Worm (Caenorhabditis elegans): ENCODE measurements around the gene grl-19.

The grl-19 gene

DNA sequence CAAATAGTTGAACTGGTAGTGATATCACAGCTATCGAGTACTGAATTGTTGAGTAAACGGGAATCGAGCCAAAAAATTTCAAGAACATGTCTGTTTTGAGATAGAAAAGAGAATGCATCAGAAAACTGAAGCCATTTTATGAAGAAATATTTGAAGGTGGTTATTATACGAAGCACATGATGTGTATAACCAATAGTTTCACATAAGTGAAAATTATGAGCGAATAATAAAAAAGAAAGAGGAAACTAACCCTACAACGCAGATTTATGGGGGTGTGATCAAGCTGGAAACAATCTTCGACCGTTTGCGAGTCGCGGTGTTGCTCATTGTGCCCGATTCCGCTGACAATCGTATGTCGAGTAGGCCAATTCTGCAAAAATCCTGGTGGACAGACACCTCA, 20.9 kb upstream of the grl-19 start, which contains the start of gene srh-282:
TSS of gene srh-282 (minus strand) at position 101 of the 400 bp plus-strand sequence.
- TF ChIP-seq mdl-1 (tag; optimal IDR thresholded peaks at IDR 0.05) (no peak), tbx-2 (tag; optimal IDR thresholded peaks at IDR 0.05) (no peak), egl-5 (tag; optimal IDR thresholded peaks at IDR 0.05) (no peak), eor-1 (tag; optimal IDR thresholded peaks at IDR 0.05) (no peak), zag-1 (tag; optimal IDR thresholded peaks at IDR 0.05) (no peak), nhr-12 (tag; optimal IDR thresholded peaks at IDR 0.05) (no peak), lin-39 (tag; optimal IDR thresholded peaks at IDR 0.05) (no peak), nhr-11 (tag; optimal IDR thresholded peaks at IDR 0.05) (no peak), nhr-23 (tag; optimal IDR thresholded peaks at IDR 0.05) (no peak), ztf-11 (tag; optimal IDR thresholded peaks at IDR 0.05) (no peak), nhr-28 (tag; optimal IDR thresholded peaks at IDR 0.05) (no peak), aly-2 (tag; optimal IDR thresholded peaks at IDR 0.05) (no peak), nhr-25 (tag; optimal IDR thresholded peaks at IDR 0.05) (no peak), pha-4 (tag; optimal IDR thresholded peaks at IDR 0.05) (no peak), nhr-76 (tag; optimal IDR thresholded peaks at IDR 0.05) (no peak), elt-2 (tag; optimal IDR thresholded peaks at IDR 0.05) (no peak)

DNA sequence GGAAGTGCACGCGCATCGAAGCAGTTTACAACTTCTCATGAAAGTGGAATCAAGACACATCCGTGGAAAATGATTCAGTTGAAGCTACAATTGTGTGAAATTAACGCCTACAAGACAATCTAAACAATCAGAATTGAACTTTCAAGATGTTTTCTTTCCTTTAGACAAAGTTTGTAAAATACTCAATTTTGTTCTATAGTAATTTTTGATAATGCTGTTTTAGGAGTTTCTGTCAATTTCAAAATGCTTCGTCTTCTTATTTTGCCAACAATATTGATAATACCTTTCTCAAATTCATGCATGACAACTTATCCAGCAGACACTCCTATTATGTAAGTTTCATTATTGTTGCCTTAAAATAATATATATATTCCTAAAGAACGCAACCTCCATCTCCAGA, 16.8 kb upstream of the grl-19 start, which contains the start of gene T21D12.11:
TSS of gene T21D12.11 (plus strand) at position 301 of the 400 bp plus-strand sequence.
- TF ChIP-seq ztf-11 (tag; optimal IDR thresholded peaks at IDR 0.05): no peak
- TF ChIP-seq ama-1 (optimal IDR thresholded peaks at IDR 0.05): no peak
- no peak for TF ChIP-seq ceh-28 (tag; optimal IDR thresholded peaks at IDR 0.05)
- TF ChIP-seq nhr-25 (tag; optimal IDR thresholded peaks at IDR 0.05): no peak
- TF ChIP-seq egl-27 (tag; optimal IDR thresholded peaks at IDR 0.05): no peak
- TF ChIP-seq zag-1 (tag; optimal IDR thresholded peaks at IDR 0.05): no peak
- TF ChIP-seq eor-1 (tag; optimal IDR thresholded peaks at IDR 0.05): no peak
- no peak for TF ChIP-seq fkh-10 (GFP tag; optimal IDR thresholded peaks at IDR 0.05)
- no peak for TF ChIP-seq lin-39 (tag; optimal IDR thresholded peaks at IDR 0.05)
- TF ChIP-seq nhr-77 (tag; optimal IDR thresholded peaks at IDR 0.05): no peak
- no peak for TF ChIP-seq nhr-11 (tag; optimal IDR thresholded peaks at IDR 0.05)
- no peak for TF ChIP-seq jun-1 (tag; optimal IDR thresholded peaks at IDR 0.05)
- TF ChIP-seq unc-62 (GFP tag; optimal IDR thresholded peaks at IDR 0.05): no peak
- TF ChIP-seq lin-15B (tag; optimal IDR thresholded peaks at IDR 0.05): no peak
- TF ChIP-seq nhr-12 (tag; optimal IDR thresholded peaks at IDR 0.05): no peak
- TF ChIP-seq egl-5 (tag; optimal IDR thresholded peaks at IDR 0.05): no peak
- no peak for TF ChIP-seq unc-39 (tag; optimal IDR thresholded peaks at IDR 0.05)
- TF ChIP-seq mdl-1 (tag; optimal IDR thresholded peaks at IDR 0.05): no peak
- TF ChIP-seq ceh-9 (tag; optimal IDR thresholded peaks at IDR 0.05): no peak
- TF ChIP-seq ztf-4 (tag; optimal IDR thresholded peaks at IDR 0.05): no peak

DNA sequence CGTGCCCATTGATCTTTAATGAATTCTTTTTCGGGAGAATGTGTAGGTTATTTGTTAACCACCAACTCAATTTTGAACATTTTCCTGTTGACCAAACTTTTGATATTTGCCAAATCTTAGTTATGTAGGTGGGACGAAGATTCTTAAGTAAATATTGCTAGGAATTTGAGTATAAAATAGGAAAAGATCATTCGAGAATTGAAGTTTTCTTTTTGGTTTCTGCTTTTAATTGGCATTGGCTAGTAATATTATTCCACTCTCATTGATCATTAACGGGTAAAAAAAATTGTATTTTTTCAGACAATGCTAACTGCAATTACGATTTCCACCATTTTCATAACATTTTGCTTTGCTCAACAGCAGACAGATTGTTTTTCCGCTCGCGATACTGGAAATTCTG, 13.8 kb upstream of the grl-19 start, which contains the start of gene T21D12.12:
TSS of gene T21D12.12 (plus strand) at position 301 of the 400 bp plus-strand sequence.
- TF ChIP-seq nhr-237 (tag; optimal IDR thresholded peaks at IDR 0.05) (no peak), tbx-2 (tag; optimal IDR thresholded peaks at IDR 0.05) (no peak), pha-4 (tag; optimal IDR thresholded peaks at IDR 0.05) (peak; percentile 6), aly-2 (tag; optimal IDR thresholded peaks at IDR 0.05) (no peak), fkh-10 (GFP tag; optimal IDR thresholded peaks at IDR 0.05) (no peak), unc-39 (tag; optimal IDR thresholded peaks at IDR 0.05) (no peak)

DNA sequence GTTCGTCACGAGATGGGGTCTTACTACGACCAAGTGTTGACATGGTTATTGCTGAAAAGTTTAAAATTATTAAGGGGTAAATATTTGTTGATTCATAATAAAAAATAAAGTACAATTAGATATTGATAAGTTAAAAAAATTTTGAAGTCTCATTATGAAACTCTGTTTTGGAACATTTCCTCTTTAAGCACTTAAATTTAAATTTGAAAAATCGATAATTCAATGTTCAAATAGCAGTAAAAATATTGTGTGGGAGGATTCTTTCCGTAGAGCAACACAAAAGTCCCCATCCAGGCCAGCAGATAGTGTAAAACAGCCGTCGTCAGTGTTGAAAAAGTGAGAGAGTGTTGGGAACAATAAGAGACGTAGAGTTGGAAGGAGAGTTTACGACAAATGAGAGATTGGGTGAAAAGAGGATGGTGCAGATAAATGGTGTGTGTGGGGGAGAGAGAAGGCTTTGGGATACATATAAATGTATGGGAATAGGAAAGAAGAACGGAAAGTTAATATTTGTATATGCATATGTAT, 11.9 kb upstream of the grl-19 start, which contains the start of gene pat-6:
TSS of gene pat-6 (minus strand) at position 51 of the 528 bp plus-strand sequence.
- TF ChIP-seq pha-4 (tag; optimal IDR thresholded peaks at IDR 0.05): peak; percentile 26
- peak; percentile 52 for TF ChIP-seq nfya-1 (tag; optimal IDR thresholded peaks at IDR 0.05; ENCODE audit: insufficient read depth)
- no peak for TF ChIP-seq nhr-237 (tag; optimal IDR thresholded peaks at IDR 0.05)
- no peak for TF ChIP-seq nhr-43 (tag; optimal IDR thresholded peaks at IDR 0.05; ENCODE audit: poor library complexity, severe bottlenecking)
- TF ChIP-seq egl-5 (tag; optimal IDR thresholded peaks at IDR 0.05): no peak
- TF ChIP-seq ZK546.5 (tag; optimal IDR thresholded peaks at IDR 0.05): no peak
- no peak for TF ChIP-seq nhr-12 (tag; optimal IDR thresholded peaks at IDR 0.05)
- TF ChIP-seq daf-12 (tag; optimal IDR thresholded peaks at IDR 0.05): no peak
- no peak for TF ChIP-seq ama-1 (optimal IDR thresholded peaks at IDR 0.05)
- TF ChIP-seq lin-15B (tag; optimal IDR thresholded peaks at IDR 0.05): peak; percentile 38
- TF ChIP-seq R02D3.7 (tag; optimal IDR thresholded peaks at IDR 0.05): no peak
- TF ChIP-seq ceh-28 (tag; optimal IDR thresholded peaks at IDR 0.05): peak; percentile 51
- TF ChIP-seq hmg-11 (tag; optimal IDR thresholded peaks at IDR 0.05): peak; percentile 84
